Fruit fly (Drosophila melanogaster) whole organism, embryonic: ENCODE data around the gene CG6296.
A peak's percentile ranks its signal among the peaks of the same experiment; 100 is the strongest.

Experiments used
- Atf-2 ChIP-seq: fragments of 200-800 bp; sonication (Bioruptor generic); optimal IDR thresholded peaks from 2 replicates; lab custom pipeline; 2016; ENCODE audit warnings: missing biosample characterization, missing genetic modification characterization
- Bdp1 ChIP-seq: fragments of 200-800 bp; sonication (Bioruptor generic); optimal IDR thresholded peaks from 3 replicates; lab custom pipeline; 2016; ENCODE audit warnings: missing biosample characterization, missing genetic modification characterization
- CG10267 ChIP-seq: fragments of 200-800 bp; sonication (Bioruptor generic); optimal IDR thresholded peaks from 2 replicates; lab custom pipeline; 2018; ENCODE audit warnings: missing biosample characterization, mild to moderate bottlenecking, missing genetic modification characterization, moderate library complexity
- CG10274 ChIP-seq: fragments of 200-800 bp; sonication (Bioruptor generic); optimal IDR thresholded peaks from 3 replicates; lab custom pipeline; 2017; ENCODE audit warnings: missing biosample characterization, mild to moderate bottlenecking, missing genetic modification characterization
- CG12071 ChIP-seq: fragments of 200-800 bp; sonication (Bioruptor generic); optimal IDR thresholded peaks from 3 replicates; lab custom pipeline; 2018; ENCODE audit warnings: missing biosample characterization, mild to moderate bottlenecking, missing genetic modification characterization
- CG12104 ChIP-seq: fragments of 200-800 bp; sonication (Bioruptor generic); optimal IDR thresholded peaks from 3 replicates; lab custom pipeline; 2016; ENCODE audit warnings: missing biosample characterization, missing genetic modification characterization
- CG12155 ChIP-seq: fragments of 200-800 bp; sonication (Bioruptor generic); optimal IDR thresholded peaks from 3 replicates; lab custom pipeline; 2016; ENCODE audit warnings: missing biosample characterization, missing genetic modification characterization
- CG12236 ChIP-seq: fragments of 200-800 bp; sonication (Bioruptor generic); optimal IDR thresholded peaks from 2 replicates; lab custom pipeline; 2016; ENCODE audit warnings: missing biosample characterization, missing genetic modification characterization
- CG15269 ChIP-seq: fragments of 200-800 bp; sonication (Bioruptor generic); optimal IDR thresholded peaks from 2 replicates; lab custom pipeline; 2018; ENCODE audit warnings: missing biosample characterization, mild to moderate bottlenecking, missing genetic modification characterization, moderate library complexity
- CG16863 ChIP-seq: fragments of 200-800 bp; sonication (Bioruptor generic); optimal IDR thresholded peaks from 3 replicates; lab custom pipeline; 2016; ENCODE audit warnings: missing biosample characterization, missing genetic modification characterization
- CG17802 ChIP-seq: fragments of 200-800 bp; sonication (Bioruptor generic); optimal IDR thresholded peaks from 2 replicates; lab custom pipeline; 2018; ENCODE audit warnings: missing biosample characterization, mild to moderate bottlenecking, missing genetic modification characterization, moderate library complexity
- CG17912 ChIP-seq: fragments of 200-800 bp; sonication (Bioruptor generic); optimal IDR thresholded peaks from 2 replicates; lab custom pipeline; 2018; ENCODE audit warnings: missing biosample characterization, mild to moderate bottlenecking, missing genetic modification characterization
- CG30020 ChIP-seq: fragments of 200-800 bp; optimal IDR thresholded peaks from 2 replicates; lab custom pipeline; 2019; ENCODE audit warnings: missing biosample characterization, mild to moderate bottlenecking, missing genetic modification characterization, moderate library complexity
- CG31441 ChIP-seq: fragments of 200-800 bp; sonication (Bioruptor generic); IDR thresholded peaks from 2 replicates; pipeline ENCODE4 v1.3.6; 2022; ENCODE audit warnings: missing biosample characterization, missing genetic modification characterization
- CG6683 ChIP-seq: fragments of 200-800 bp; sonication (Bioruptor generic); optimal IDR thresholded peaks from 2 replicates; lab custom pipeline; 2017; ENCODE audit warnings: missing biosample characterization, mild to moderate bottlenecking, missing genetic modification characterization, missing genetic modification reagents
- CG6765 ChIP-seq: fragments of 200-800 bp; sonication (Bioruptor generic); optimal IDR thresholded peaks from 3 replicates; lab custom pipeline; 2017; ENCODE audit warnings: missing biosample characterization, mild to moderate bottlenecking, missing genetic modification characterization
- CG7786 ChIP-seq: fragments of 200-800 bp; sonication (Bioruptor generic); optimal IDR thresholded peaks from 2 replicates; lab custom pipeline; 2016; ENCODE audit warnings: missing biosample characterization, missing genetic modification characterization
- CG8281 ChIP-seq: fragments of 200-800 bp; sonication (Bioruptor generic); optimal IDR thresholded peaks from 2 replicates; lab custom pipeline; 2018; ENCODE audit warnings: missing biosample characterization, mild to moderate bottlenecking, missing genetic modification characterization, moderate library complexity
- CG8765 ChIP-seq: fragments of 200-800 bp; sonication (Bioruptor generic); IDR thresholded peaks from 2 replicates; pipeline ENCODE4 v1.3.6; 2022; ENCODE audit warnings: missing biosample characterization, missing genetic modification characterization
- CG8944 ChIP-seq: fragments of 200-800 bp; sonication (Bioruptor generic); optimal IDR thresholded peaks from 3 replicates; lab custom pipeline; 2016; ENCODE audit warnings: missing biosample characterization, missing genetic modification characterization
- CoRest ChIP-seq: fragments of 200-800 bp; sonication (Bioruptor generic); optimal IDR thresholded peaks from 3 replicates; lab custom pipeline; 2018; ENCODE audit warnings: missing biosample characterization, mild to moderate bottlenecking, missing genetic modification characterization, moderate library complexity
- D19A ChIP-seq: fragments of 200-800 bp; optimal IDR thresholded peaks from 3 replicates; lab custom pipeline; 2019; ENCODE audit warnings: missing biosample characterization, mild to moderate bottlenecking, missing genetic modification characterization, moderate library complexity
- Dip3 ChIP-seq: fragments of 200-800 bp; sonication (Bioruptor generic); optimal IDR thresholded peaks from 3 replicates; lab custom pipeline; 2016; ENCODE audit warnings: missing biosample characterization, missing genetic modification characterization
- ERR ChIP-seq: fragments of 200-800 bp; sonication (Bioruptor generic); optimal IDR thresholded peaks from 2 replicates; lab custom pipeline; 2016; ENCODE audit warnings: missing biosample characterization, missing genetic modification characterization
- Eip74EF ChIP-seq, 2 experiments: fragments of 200-800 bp in 1 of 2; fragments of >200 bp in 1 of 2; sonication (Bioruptor generic) in 1 of 2; optimal IDR thresholded peaks; 2 replicates each; lab custom pipeline; 2017 to 2019; ENCODE audit warnings: missing biosample characterization in 2 of 2, missing genetic modification characterization in 2 of 2, mild to moderate bottlenecking in 1 of 2, moderate library complexity in 1 of 2
- Fer1 ChIP-seq: fragments of 200-800 bp; sonication (Bioruptor generic); optimal IDR thresholded peaks from 2 replicates; lab custom pipeline; 2017; ENCODE audit warnings: missing biosample characterization, mild to moderate bottlenecking, missing genetic modification characterization
- HmgD ChIP-seq: fragments of 200-800 bp; sonication (Bioruptor generic); optimal IDR thresholded peaks from 3 replicates; lab custom pipeline; 2016; ENCODE audit warnings: missing biosample characterization, missing genetic modification characterization
- Med ChIP-seq: fragments of 200-800 bp; sonication (Bioruptor generic); peaks from one replicate; lab custom pipeline; 2016; ENCODE audit warnings: missing biosample characterization, missing genetic modification characterization, mild to moderate bottlenecking, inconsistent platforms, moderate library complexity
- Optix ChIP-seq: fragments of 200-800 bp; sonication (Bioruptor generic); IDR thresholded peaks from 3 replicates; pipeline ENCODE4 v1.3.6; 2022; ENCODE audit warnings: missing biosample characterization, missing genetic modification characterization
- Sox102F ChIP-seq: fragments of 200-800 bp; sonication (Bioruptor generic); optimal IDR thresholded peaks from 2 replicates; lab custom pipeline; 2018; ENCODE audit warnings: missing biosample characterization, mild to moderate bottlenecking, missing genetic modification characterization, moderate library complexity
- Sry-β ChIP-seq: fragments of 200-800 bp; sonication (Bioruptor generic); optimal IDR thresholded peaks from 2 replicates; lab custom pipeline; 2018; ENCODE audit warnings: missing biosample characterization, mild to moderate bottlenecking, missing genetic modification characterization, moderate library complexity
- bab2 ChIP-seq: fragments of 200-800 bp; sonication (Bioruptor generic); optimal IDR thresholded peaks from 2 replicates; lab custom pipeline; 2016; ENCODE audit warnings: missing biosample characterization, missing genetic modification characterization
- chinmo ChIP-seq: fragments of 200-800 bp; sonication (Bioruptor generic); IDR thresholded peaks from 4 replicates; pipeline ENCODE4 v1.3.6; 2022; ENCODE audit warnings: missing biosample characterization, missing genetic modification characterization; ENCODE audit not compliant: partially characterized antibody
- emc ChIP-seq: fragments of 200-800 bp; sonication (Bioruptor generic); optimal IDR thresholded peaks from 2 replicates; lab custom pipeline; 2016; ENCODE audit warnings: missing biosample characterization, missing genetic modification characterization
- eve ChIP-seq, 2 experiments: fragments of >200 bp; optimal IDR thresholded peaks; 2 replicates each; lab custom pipeline; 2017; ENCODE audit warnings: missing biosample characterization in 2 of 2, missing genetic modification characterization in 2 of 2
- eyg ChIP-seq: fragments of 200-800 bp; sonication (Bioruptor generic); optimal IDR thresholded peaks from 3 replicates; lab custom pipeline; 2016; ENCODE audit warnings: missing biosample characterization, missing genetic modification characterization
- fd3F ChIP-seq: fragments of 200-800 bp; sonication (Bioruptor generic); optimal IDR thresholded peaks from 2 replicates; lab custom pipeline; 2018; ENCODE audit warnings: missing biosample characterization, mild to moderate bottlenecking, missing genetic modification characterization, moderate library complexity
- grau ChIP-seq: fragments of 200-800 bp; optimal IDR thresholded peaks from 3 replicates; lab custom pipeline; 2019; ENCODE audit warnings: missing biosample characterization, mild to moderate bottlenecking, missing genetic modification characterization, moderate library complexity
- grn ChIP-seq: fragments of 200-800 bp; sonication (Bioruptor generic); optimal IDR thresholded peaks from 3 replicates; lab custom pipeline; 2017; ENCODE audit warnings: missing biosample characterization, missing genetic modification characterization
- hbn ChIP-seq: fragments of 200-800 bp; sonication (Bioruptor generic); IDR thresholded peaks from 2 replicates; pipeline ENCODE4 v1.3.6; 2022; ENCODE audit warnings: missing biosample characterization, missing genetic modification characterization; ENCODE audit not compliant: partially characterized antibody
- jigr1 ChIP-seq: fragments of 200-800 bp; sonication (Bioruptor generic); IDR thresholded peaks from 3 replicates; pipeline ENCODE4 v1.3.6; 2022; ENCODE audit warnings: missing biosample characterization, missing genetic modification characterization
- lbe ChIP-seq: fragments of 200-800 bp; sonication (Bioruptor generic); optimal IDR thresholded peaks from 2 replicates; lab custom pipeline; 2016; ENCODE audit warnings: missing biosample characterization, mild to moderate bottlenecking, missing genetic modification characterization
- pfk ChIP-seq: fragments of 200-800 bp; sonication (Bioruptor generic); optimal IDR thresholded peaks from 2 replicates; lab custom pipeline; 2018; ENCODE audit warnings: missing biosample characterization, mild to moderate bottlenecking, missing genetic modification characterization, moderate library complexity
- prd ChIP-seq, 3 experiments: fragments of >200 bp in 2 of 3; fragments of 200-800 bp in 1 of 3; sonication (Bioruptor generic) in 1 of 3; optimal IDR thresholded peaks in 2 of 3; IDR thresholded peaks in 1 of 3; 2 replicates in 2 of 3; 3 replicates in 1 of 3; pipeline versions ENCODE4 v1.3.6 to Lab custom; 2017 to 2022; ENCODE audit warnings: missing biosample characterization in 1 of 3, missing genetic modification characterization in 1 of 3
- run ChIP-seq: fragments of 200-800 bp; sonication (Bioruptor generic); optimal IDR thresholded peaks from 3 replicates; lab custom pipeline; 2018; ENCODE audit warnings: missing biosample characterization, mild to moderate bottlenecking, missing genetic modification characterization
- tll ChIP-seq, 2 experiments: fragments of 200-800 bp in 1 of 2; fragments of >200 bp in 1 of 2; sonication (Bioruptor generic) in 1 of 2; optimal IDR thresholded peaks; 2 replicates each; lab custom pipeline; 2017 to 2019; ENCODE audit warnings: missing biosample characterization in 2 of 2, missing genetic modification characterization in 2 of 2, mild to moderate bottlenecking in 1 of 2, moderate library complexity in 1 of 2
- vfl ChIP-seq: fragments of 200-800 bp; sonication (Bioruptor generic); optimal IDR thresholded peaks from 2 replicates; lab custom pipeline; 2016; ENCODE audit warnings: missing biosample characterization, missing genetic modification characterization
- wor ChIP-seq: fragments of 200-800 bp; sonication (Bioruptor generic); IDR thresholded peaks from 2 replicates; pipeline ENCODE4 v1.3.6; 2022; ENCODE audit warnings: missing biosample characterization, missing genetic modification characterization
- yki ChIP-seq: fragments of >200 bp; optimal IDR thresholded peaks from 3 replicates; lab custom pipeline; 2018

Gene CG6296

DNA sequence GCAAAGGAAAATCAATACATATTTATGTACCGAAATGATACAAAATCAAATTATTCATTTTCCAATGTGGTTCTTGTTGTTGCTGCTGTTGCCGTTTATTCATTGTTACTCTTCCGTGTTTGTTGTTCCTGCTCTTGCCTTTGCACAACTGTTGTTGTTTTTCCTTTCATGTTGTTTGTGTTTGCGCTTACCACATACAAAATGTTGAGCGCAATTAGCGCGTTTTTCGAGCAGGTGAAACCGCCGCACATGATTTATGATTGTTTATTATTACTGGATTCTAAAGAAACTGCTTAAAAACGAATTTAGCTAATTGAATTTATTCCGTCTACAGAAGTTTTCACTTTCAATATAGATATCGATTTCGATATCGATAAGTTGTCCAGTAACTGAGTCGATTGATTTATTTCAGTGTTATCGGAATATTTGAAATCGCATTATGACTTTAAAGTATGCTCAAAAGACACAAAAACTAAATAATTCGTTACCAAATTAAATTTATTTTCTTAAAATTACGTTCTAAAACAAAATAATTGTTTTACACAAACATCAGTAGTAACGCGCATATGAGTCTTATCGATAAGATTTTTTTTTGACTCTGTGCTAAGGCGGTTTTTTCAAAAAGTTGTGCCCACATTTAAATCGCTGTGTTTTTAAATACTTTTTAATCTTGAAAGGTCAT is 40.7 kb downstream of the CG6296 start, which contains the start of gene Tsp97E (continued):
- peak; percentile 2 for TF ChIP-seq Fer1
- TF ChIP-seq HmgD (GFP tag; lab: Kevin White, UChicago), result no peak
- TF ChIP-seq CG7786 (GFP tag; lab: Kevin White, UChicago), result no peak
- TF ChIP-seq CG8944 (GFP tag; lab: Kevin White, UChicago), result no peak
- no peak for TF ChIP-seq grn (GFP tag; lab: Kevin White, UChicago)
- TF ChIP-seq emc, result no peak
- TF ChIP-seq CG12236 (GFP tag; lab: Kevin White, UChicago), result no peak
- no peak for TF ChIP-seq wor
- peak; percentile 78; the same call in 1 of the 4 replicates for TF ChIP-seq chinmo (GFP tag; lab: Robert Waterston, UW)
- TF ChIP-seq CG16863, result no peak
- no peak for TF ChIP-seq CG17802
- peak; percentile 50 for TF ChIP-seq CG10267
- no peak for TF ChIP-seq CG17912 (GFP tag; lab: Kevin White, UChicago)
- TF ChIP-seq lbe (GFP tag; lab: Kevin White, UChicago), result no peak
- no peak for TF ChIP-seq run (tag; lab: Kevin White, UChicago)
- no peak for TF ChIP-seq vfl (GFP tag; lab: Kevin White, UChicago)
- TF ChIP-seq Optix, result no peak
- TF ChIP-seq eyg (GFP tag; lab: Kevin White, UChicago), result no peak
- no peak for TF ChIP-seq prd (optimal IDR thresholded peaks at IDR 0.05; lab: Kevin White, UChicago)
- no peak for TF ChIP-seq prd (GFP tag; IDR thresholded peaks at IDR 0.05; lab: Robert Waterston, UW)
- no peak for TF ChIP-seq bab2 (GFP tag; lab: Kevin White, UChicago)
- peak; percentile 53; the same call in 1 of the 2 replicates for TF ChIP-seq hbn (GFP tag; lab: Robert Waterston, UW)
- TF ChIP-seq Sry-β (GFP tag; lab: Kevin White, UChicago), result no peak
- TF ChIP-seq Atf-2 (GFP tag; lab: Kevin White, UChicago), result no peak
- peak; percentile 22 for TF ChIP-seq CG30020 (tag; lab: Kevin White, UChicago)
- TF ChIP-seq CG12071 (GFP tag; lab: Kevin White, UChicago), result no peak
- TF ChIP-seq CG8765, result no peak
- no peak for TF ChIP-seq yki (lab: Kevin White, UChicago)
- TF ChIP-seq tll (GFP tag; optimal IDR thresholded peaks at IDR 0.05; lab: Kevin White, UChicago), result peak in 1 of 2 experiments; percentile 6
- TF ChIP-seq CG6765 (GFP tag; lab: Kevin White, UChicago), result no peak
- TF ChIP-seq CG31441 (GFP tag; lab: Robert Waterston, UW), result 0 out of 2 replicates have a peak, but pooled peaks have one; percentile 21
- TF ChIP-seq Sox102F (GFP tag; lab: Kevin White, UChicago), result no peak
- peak in 1 of 2 experiments; percentile 94 for TF ChIP-seq Eip74EF (GFP tag; optimal IDR thresholded peaks at IDR 0.05; lab: Kevin White, UChicago)
- TF ChIP-seq CG6683, result no peak
- TF ChIP-seq Bdp1 (GFP tag; lab: Kevin White, UChicago), result no peak
- no peak for TF ChIP-seq CG15269 (tag; lab: Kevin White, UChicago)
- TF ChIP-seq Dip3 (GFP tag; lab: Kevin White, UChicago), result no peak
- no peak for TF ChIP-seq CG12155 (GFP tag; lab: Kevin White, UChicago)
- no peak for TF ChIP-seq fd3F (GFP tag; lab: Kevin White, UChicago)
- TF ChIP-seq jigr1 (GFP tag; lab: Robert Waterston, UW), result no peak
- peak; percentile 6 for TF ChIP-seq CG8281 (tag; lab: Kevin White, UChicago)
- TF ChIP-seq eve (GFP tag; optimal IDR thresholded peaks at IDR 0.05; lab: Kevin White, UChicago), result no peak
- TF ChIP-seq Med, result peak; percentile 22
- TF ChIP-seq D19A, result no peak
- TF ChIP-seq ERR (GFP tag; lab: Kevin White, UChicago), result no peak
- TF ChIP-seq CoRest (tag; lab: Kevin White, UChicago), result peak; percentile 46
- no peak for TF ChIP-seq pfk (GFP tag; lab: Kevin White, UChicago)
- peak; percentile 16 for TF ChIP-seq grau (tag; lab: Kevin White, UChicago)
- no peak for TF ChIP-seq CG12104 (GFP tag; lab: Kevin White, UChicago)
- no peak for TF ChIP-seq CG10274
